Fruit fly (Drosophila melanogaster) whole organism: Measurements from ENCODE around the gene CG5909.

Experiments
- CG8478 ChIP-seq: fragments of >200 bp; optimal IDR thresholded peaks from 2 replicates; lab custom pipeline; 2018; ENCODE audit warnings: inconsistent platforms
- Dll ChIP-seq: fragments of >200 bp; optimal IDR thresholded peaks from 2 replicates; lab custom pipeline; 2017
- EcR ChIP-seq, 2 experiments: fragments of >200 bp; optimal IDR thresholded peaks; 2 replicates each; lab custom pipeline; 2017; ENCODE audit warnings: missing biosample characterization in 2 of 2, missing genetic modification characterization in 2 of 2, missing genetic modification reagents in 2 of 2
- pan ChIP-seq: fragments of >200 bp; optimal IDR thresholded peaks from 2 replicates; lab custom pipeline; 2017
- psq ChIP-seq: fragments of >200 bp; optimal IDR thresholded peaks from 2 replicates; lab custom pipeline; 2017
- usp ChIP-seq: fragments of >200 bp; optimal IDR thresholded peaks from 2 replicates; lab custom pipeline; 2017; ENCODE audit warnings: missing biosample characterization, missing genetic modification characterization, mixed read lengths

Gene CG5909

DNA sequence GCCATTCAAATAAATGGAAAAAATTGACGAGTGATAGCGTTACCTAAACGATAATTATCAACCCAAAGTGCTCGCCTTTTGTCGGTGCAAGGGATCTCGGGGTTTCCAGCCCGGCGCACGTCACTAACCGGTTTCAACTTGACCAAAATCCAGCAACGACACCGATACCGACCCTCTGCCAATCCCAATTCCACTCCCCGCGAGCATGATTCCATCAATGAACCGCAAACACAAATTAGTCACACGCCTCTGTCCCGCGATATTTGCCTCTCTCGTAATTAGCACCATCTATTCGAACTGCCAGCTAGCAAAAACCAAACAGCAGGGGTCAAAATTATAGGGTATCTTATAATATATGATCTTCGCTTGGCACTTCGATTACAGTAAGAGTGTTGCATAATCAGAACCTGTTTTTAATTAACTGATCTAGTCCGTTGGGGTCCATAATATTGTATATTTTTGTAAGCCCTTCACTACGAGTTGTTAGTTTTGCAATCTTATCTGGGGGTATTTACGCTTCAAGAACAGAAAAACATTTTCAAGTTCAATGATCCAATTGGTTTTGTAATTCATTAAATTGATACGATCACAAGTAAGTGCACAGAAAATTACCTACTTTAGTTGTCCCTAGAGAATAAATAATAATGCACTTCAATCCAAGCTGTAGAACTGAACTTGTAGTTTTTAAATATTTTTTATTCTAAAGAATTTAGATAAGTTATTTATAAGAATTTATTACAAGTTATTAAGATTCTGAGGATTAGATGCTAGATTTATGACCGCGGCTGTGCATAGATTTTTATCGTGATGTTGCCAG is 7.7 kb upstream of the CG5909 start:
- TF ChIP-seq EcR (GFP tag; optimal IDR thresholded peaks at IDR 0.05; lab: Kevin White, UChicago) (no peak), pan (lab: Kevin White, UChicago) (no peak), psq (lab: Kevin White, UChicago) (no peak), CG8478 (no peak), usp (GFP tag; lab: Kevin White, UChicago) (no peak), Dll (lab: Kevin White, UChicago) (no peak)

DNA sequence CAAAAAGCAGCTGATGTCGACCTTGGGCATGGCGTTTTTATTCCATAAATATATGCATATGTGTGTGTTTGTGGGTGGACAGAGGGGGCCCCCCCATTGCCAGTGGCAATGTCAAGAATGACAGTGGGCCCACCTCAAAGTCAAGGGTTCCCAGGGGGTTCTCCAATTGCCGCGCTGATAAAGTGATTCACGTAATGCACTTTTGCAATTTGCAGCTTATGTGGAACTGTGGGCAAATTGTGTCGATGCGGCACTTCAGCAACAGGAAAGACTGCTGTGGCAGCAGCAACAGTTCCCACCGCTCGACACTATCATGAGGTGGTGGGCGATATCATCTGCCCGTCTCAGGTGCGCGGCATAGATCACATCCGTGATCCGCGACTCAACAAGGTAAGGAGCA is 7.0 kb upstream of the CG5909 start:
- TF ChIP-seq psq (lab: Kevin White, UChicago) (no peak), Dll (lab: Kevin White, UChicago) (no peak), EcR (GFP tag; optimal IDR thresholded peaks at IDR 0.05; lab: Kevin White, UChicago) (no peak), pan (lab: Kevin White, UChicago) (no peak), usp (GFP tag; lab: Kevin White, UChicago) (no peak), CG8478 (no peak)

DNA sequence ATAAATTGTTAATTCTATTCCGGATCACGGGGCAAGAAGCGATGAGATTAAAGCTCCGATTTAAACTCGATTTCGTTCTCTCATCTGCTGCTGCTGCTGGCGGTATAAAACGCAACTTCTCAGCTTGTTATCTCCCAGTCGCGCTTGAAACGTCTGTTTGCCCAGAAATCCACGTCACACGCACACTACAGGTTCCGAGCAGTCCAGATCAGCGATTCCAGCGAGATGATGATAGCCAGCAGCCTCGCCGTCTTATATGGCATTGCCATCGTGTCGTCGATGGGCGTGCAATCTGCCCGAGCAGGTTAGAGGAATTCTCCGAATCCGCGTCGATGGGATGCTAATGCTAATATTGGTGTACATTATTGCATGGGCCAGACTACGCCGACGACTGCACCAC is 3.1 kb upstream of the CG5909 start, which contains the start of gene grass:
Gene grass, plus strand, starts transcription at position 135 of the 400 bp plus-strand sequence.
- TF ChIP-seq usp (GFP tag; lab: Kevin White, UChicago) (no peak), CG8478 (no peak), Dll (lab: Kevin White, UChicago) (no peak), psq (lab: Kevin White, UChicago) (no peak), pan (lab: Kevin White, UChicago) (no peak), EcR (GFP tag; optimal IDR thresholded peaks at IDR 0.05; lab: Kevin White, UChicago) (no peak)

DNA sequence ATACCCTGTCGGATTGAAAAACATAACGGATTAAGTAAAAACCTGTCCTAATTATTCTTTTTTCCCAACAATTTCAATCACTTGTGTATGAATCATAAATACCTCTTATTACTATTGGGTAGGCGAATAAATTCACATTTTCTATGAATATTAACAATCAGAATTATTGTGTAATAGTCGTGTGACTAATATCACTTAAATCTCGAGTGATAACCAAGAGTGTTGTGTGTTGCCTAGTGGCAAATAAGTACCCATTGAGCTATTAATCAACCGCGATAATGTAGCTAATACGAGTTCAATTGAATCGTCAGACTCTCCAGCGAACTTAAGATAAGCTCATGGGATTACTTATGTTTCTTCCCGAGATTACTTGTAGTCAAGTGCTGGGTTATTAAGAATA is 1.1 kb upstream of the CG5909 start:
- no peak for TF ChIP-seq pan (lab: Kevin White, UChicago)
- TF ChIP-seq Dll (lab: Kevin White, UChicago), result no peak
- TF ChIP-seq CG8478, result no peak
- no peak for TF ChIP-seq EcR (GFP tag; optimal IDR thresholded peaks at IDR 0.05; lab: Kevin White, UChicago)
- no peak for TF ChIP-seq psq (lab: Kevin White, UChicago)
- no peak for TF ChIP-seq usp (GFP tag; lab: Kevin White, UChicago)

DNA sequence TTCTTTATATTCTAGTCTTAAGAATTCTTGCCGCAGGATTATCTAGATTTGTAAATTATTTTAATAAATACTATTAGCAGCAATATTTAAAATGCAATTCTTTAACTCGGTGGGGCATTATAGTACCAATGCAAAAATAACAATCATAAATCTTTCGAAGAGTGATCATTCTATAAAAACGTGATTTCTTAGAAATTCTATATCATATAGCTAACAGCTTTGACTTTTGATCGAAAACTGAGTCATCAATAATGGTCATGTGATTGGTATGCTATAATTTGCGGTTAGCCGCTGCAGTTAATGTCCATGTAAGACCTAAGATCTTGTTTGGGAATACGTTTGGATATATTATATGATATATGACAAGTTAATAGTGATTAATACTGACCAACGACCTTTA is 1.9 kb downstream of the CG5909 start, which contains the start of gene ppk31:
Gene ppk31, plus strand, starts transcription at position 301 of the 400 bp plus-strand sequence.
- TF ChIP-seq usp (GFP tag; lab: Kevin White, UChicago), result no peak
- no peak for TF ChIP-seq psq (lab: Kevin White, UChicago)
- no peak for TF ChIP-seq Dll (lab: Kevin White, UChicago)
- TF ChIP-seq pan (lab: Kevin White, UChicago), result no peak
- TF ChIP-seq EcR (GFP tag; optimal IDR thresholded peaks at IDR 0.05; lab: Kevin White, UChicago), result no peak
- TF ChIP-seq CG8478, result no peak

DNA sequence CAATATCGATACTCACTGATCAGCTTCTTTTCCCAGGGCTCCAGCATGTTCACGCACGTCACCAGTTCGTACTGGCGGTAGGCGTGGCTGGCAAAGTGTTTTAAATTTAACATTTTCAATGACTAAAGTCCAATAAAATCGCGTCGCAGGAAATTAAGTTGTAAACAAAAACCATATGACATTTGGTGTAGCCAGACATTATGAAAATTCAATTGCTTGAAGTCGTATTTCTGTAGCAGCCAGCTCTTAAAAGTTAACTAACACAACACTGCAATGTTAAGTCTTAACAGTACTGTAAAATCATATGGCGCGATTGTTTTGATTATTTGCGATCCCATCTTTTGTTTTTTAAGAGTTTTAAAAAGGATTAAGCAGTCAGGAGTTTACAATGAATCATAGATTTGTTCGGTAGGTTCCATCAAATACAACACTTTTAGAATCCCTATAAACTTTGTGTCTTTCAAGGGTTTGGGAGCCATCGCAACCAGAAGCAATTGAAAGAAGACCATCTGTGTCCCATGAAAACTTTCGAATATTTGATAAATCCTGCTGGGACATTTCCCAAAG is 4.5 kb downstream of the CG5909 start, which contains the start of the genes CG34293 and spn-D:
Gene CG34293, minus strand, starts transcription at position 160 of the 567 bp plus-strand sequence.
Gene spn-D, plus strand, starts transcription at position 301 of the 567 bp plus-strand sequence.
- TF ChIP-seq usp (GFP tag; lab: Kevin White, UChicago) (no peak), Dll (lab: Kevin White, UChicago) (no peak), psq (lab: Kevin White, UChicago) (no peak), EcR (GFP tag; optimal IDR thresholded peaks at IDR 0.05; lab: Kevin White, UChicago) (no peak), CG8478 (no peak), pan (lab: Kevin White, UChicago) (no peak)

DNA sequence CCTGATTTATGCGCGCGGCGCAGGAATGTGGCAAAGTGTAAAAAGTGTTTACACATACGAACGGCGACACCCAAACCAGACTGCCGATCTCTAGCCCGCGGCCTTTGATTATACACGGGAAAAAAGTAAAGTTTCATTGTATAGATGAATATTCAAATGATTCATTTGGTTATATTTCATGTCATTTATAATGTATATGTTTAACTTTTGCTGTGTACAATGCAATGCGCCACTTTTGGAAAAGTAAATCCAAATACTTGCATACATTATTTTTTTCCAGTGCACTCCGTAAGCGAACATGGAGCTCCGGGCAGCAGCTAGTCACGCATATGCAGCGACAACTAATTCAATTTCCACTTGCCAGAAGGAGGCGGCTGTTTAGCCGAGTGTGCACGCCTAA is 6.4 kb downstream of the CG5909 start:
- TF ChIP-seq pan (lab: Kevin White, UChicago) (no peak), psq (lab: Kevin White, UChicago) (no peak), EcR (GFP tag; optimal IDR thresholded peaks at IDR 0.05; lab: Kevin White, UChicago) (no peak), CG8478 (no peak), Dll (lab: Kevin White, UChicago) (no peak), usp (GFP tag; lab: Kevin White, UChicago) (no peak)

DNA sequence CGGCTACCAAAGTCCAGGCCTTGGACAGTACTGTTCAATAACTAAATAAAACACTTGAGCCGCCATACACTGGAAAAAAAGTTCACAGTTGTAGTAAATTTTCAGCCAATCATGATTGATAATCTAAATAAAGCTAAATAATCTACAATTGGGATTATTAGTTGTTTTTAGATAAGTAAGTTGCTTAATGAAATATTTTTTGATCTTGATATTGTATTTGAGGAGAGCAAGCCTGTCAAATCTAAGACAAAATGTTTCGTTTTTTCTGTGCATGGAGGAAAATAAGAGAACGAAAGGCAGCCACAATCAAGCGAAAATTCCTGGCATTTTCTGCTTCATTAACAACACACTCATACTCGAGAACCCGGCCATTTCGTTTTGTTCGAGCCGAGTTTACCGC is 10.2 kb downstream of the CG5909 start:
- no peak for TF ChIP-seq CG8478
- no peak for TF ChIP-seq EcR (GFP tag; optimal IDR thresholded peaks at IDR 0.05; lab: Kevin White, UChicago)
- no peak for TF ChIP-seq Dll (lab: Kevin White, UChicago)
- no peak for TF ChIP-seq usp (GFP tag; lab: Kevin White, UChicago)
- TF ChIP-seq psq (lab: Kevin White, UChicago), result no peak
- no peak for TF ChIP-seq pan (lab: Kevin White, UChicago)

DNA sequence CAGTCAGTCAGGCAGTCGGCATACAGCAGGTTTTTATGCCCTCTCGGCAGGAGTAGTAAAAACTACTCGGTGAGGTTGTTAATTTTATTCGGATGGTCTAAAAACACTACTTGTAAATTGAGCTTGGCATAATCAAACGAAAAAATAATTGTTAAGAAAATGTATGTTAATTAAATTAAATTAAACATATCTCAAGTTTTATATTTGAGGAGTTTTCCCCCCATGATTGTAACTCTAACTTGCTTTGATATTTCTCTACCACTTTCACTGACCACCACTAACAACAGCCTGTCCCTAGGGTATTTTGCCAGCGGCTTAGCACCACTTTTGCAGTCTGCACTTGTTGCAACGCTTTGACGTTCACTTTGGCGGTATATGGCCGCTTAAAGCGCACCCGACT is 14.8 kb downstream of the CG5909 start:
- TF ChIP-seq usp (GFP tag; lab: Kevin White, UChicago) (no peak), psq (lab: Kevin White, UChicago) (no peak), Dll (lab: Kevin White, UChicago) (no peak), pan (lab: Kevin White, UChicago) (no peak), EcR (GFP tag; optimal IDR thresholded peaks at IDR 0.05; lab: Kevin White, UChicago) (no peak), CG8478 (no peak)

DNA sequence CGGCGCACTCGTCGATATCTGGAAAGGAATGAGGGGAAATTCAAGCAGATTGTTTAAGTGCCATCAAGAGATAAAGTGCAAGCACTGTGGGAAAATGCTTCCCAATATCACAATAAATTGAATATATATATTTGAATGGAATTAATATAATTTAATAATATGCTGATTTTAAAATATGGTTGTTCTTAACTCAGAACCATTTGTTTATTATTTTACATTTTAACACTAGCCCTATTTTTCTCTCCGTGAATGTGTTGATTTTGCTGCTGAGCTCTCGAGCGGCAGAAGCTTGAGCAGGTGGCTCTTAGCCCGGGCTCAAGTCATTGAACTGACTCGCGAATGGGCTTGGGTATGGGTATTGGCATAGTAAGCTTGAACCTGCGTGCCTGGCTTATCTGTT is 16.6 kb downstream of the CG5909 start:
- no peak for TF ChIP-seq psq (lab: Kevin White, UChicago)
- no peak for TF ChIP-seq CG8478
- no peak for TF ChIP-seq pan (lab: Kevin White, UChicago)
- TF ChIP-seq EcR (GFP tag; optimal IDR thresholded peaks at IDR 0.05; lab: Kevin White, UChicago), result no peak
- TF ChIP-seq Dll (lab: Kevin White, UChicago), result no peak
- TF ChIP-seq usp (GFP tag; lab: Kevin White, UChicago), result no peak
